Fruit fly (Drosophila melanogaster) whole organism, prepupa: Measurements from ENCODE around the gene CG13247.

Experiments
- CG10669 ChIP-seq: fragments of 200-800 bp; sonication (Bioruptor generic); optimal IDR thresholded peaks from 3 replicates; lab custom pipeline; 2018; ENCODE audit warnings: missing biosample characterization, mild to moderate bottlenecking, missing genetic modification characterization, moderate library complexity
- CG1621 ChIP-seq: fragments of 200-800 bp; sonication (Bioruptor generic); optimal IDR thresholded peaks from 3 replicates; lab custom pipeline; 2018; ENCODE audit warnings: missing biosample characterization, mild to moderate bottlenecking, missing genetic modification characterization
- CG34406 ChIP-seq: fragments of 200-800 bp; sonication (Bioruptor generic); optimal IDR thresholded peaks from 3 replicates; lab custom pipeline; 2016; ENCODE audit warnings: missing biosample characterization, missing genetic modification characterization
- Eip75B ChIP-seq: fragments of 200-800 bp; sonication (Bioruptor generic); optimal IDR thresholded peaks from 3 replicates; lab custom pipeline; 2016; ENCODE audit warnings: missing biosample characterization, missing genetic modification characterization
- Eip78C ChIP-seq: fragments of 200-800 bp; sonication (Bioruptor generic); peaks from one replicate; lab custom pipeline; 2016; ENCODE audit warnings: missing biosample characterization, missing genetic modification characterization
- Gug ChIP-seq: fragments of 200-800 bp; sonication (Bioruptor generic); IDR thresholded peaks from 2 replicates; pipeline ENCODE4 v1.3.6; 2022; ENCODE audit warnings: missing biosample characterization, missing genetic modification characterization
- Lpt ChIP-seq: fragments of 200-800 bp; sonication (Bioruptor generic); optimal IDR thresholded peaks from 3 replicates; lab custom pipeline; 2016; ENCODE audit warnings: missing biosample characterization, missing genetic modification characterization
- Sox102F ChIP-seq: fragments of 200-800 bp; sonication (Bioruptor generic); optimal IDR thresholded peaks from 2 replicates; lab custom pipeline; 2016; ENCODE audit warnings: missing biosample characterization, mild to moderate bottlenecking, missing genetic modification characterization
- Sox14 ChIP-seq: fragments of 200-800 bp; sonication (Bioruptor generic); optimal IDR thresholded peaks from 3 replicates; lab custom pipeline; 2016; ENCODE audit warnings: missing biosample characterization, missing genetic modification characterization

DNA sequence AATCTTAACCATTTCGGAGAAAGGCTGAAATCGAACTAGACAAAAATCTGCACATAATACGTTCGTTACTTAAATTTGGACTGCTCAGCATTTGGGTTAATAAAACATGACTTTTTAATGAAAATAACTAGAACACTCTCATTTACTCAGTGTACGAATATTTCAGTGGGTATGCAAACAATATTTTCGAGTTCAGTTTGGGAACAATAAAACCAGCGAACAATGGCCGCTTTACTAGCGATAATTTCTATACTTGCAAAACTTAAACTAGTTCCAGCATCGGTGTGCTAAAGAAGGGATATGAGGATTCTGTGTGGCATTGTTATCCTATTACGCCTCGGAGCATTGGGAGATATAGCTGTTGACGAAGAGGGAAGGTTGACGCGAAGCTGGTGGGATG lies 11.9 kb upstream of the CG13247 start, which contains the start of gene CG5665:
- TF ChIP-seq Lpt (no peak), Gug (GFP tag; lab: Robert Waterston, UW) (no peak), CG1621 (no peak), Sox102F (no peak), Sox14 (no peak), Eip75B (GFP tag; lab: Kevin White, UChicago) (no peak), Eip78C (GFP tag; lab: Kevin White, UChicago) (no peak), CG10669 (GFP tag; lab: Kevin White, UChicago) (no peak), CG34406 (GFP tag; lab: Kevin White, UChicago) (no peak)
